Worm (Caenorhabditis elegans) whole organism, L3 larva: ENCODE data around the gene ugt-45.
A peak's percentile ranks its signal among the peaks of the same experiment; 100 is the strongest.

Experiments
- aly-2 ChIP-seq: fragments of 150-350 bp; optimal IDR thresholded peaks from 2 replicates; lab custom pipeline; 2014; ENCODE audit warnings: missing biosample characterization, missing genetic modification characterization
- ceh-28 ChIP-seq: fragments of 150-350 bp; optimal IDR thresholded peaks from 2 replicates; lab custom pipeline; 2014; ENCODE audit warnings: missing biosample characterization, missing genetic modification reagents, missing genetic modification characterization
- elt-1 ChIP-seq: fragments of 150-350 bp; optimal IDR thresholded peaks from 2 replicates; lab custom pipeline; 2014; ENCODE audit warnings: missing biosample characterization, missing genetic modification characterization
- nhr-11 ChIP-seq: fragments of 150-350 bp; optimal IDR thresholded peaks from 2 replicates; lab custom pipeline; 2014; ENCODE audit warnings: missing biosample characterization, missing genetic modification characterization
- pha-4 ChIP-seq: fragments of 150-350 bp; optimal IDR thresholded peaks from 2 replicates; lab custom pipeline; 2014; ENCODE audit warnings: missing biosample characterization, missing genetic modification reagents, missing genetic modification characterization
- ztf-11 ChIP-seq: fragments of 150-350 bp; optimal IDR thresholded peaks from 2 replicates; lab custom pipeline; 2014; ENCODE audit warnings: missing biosample characterization, missing genetic modification characterization
- ztf-4 ChIP-seq: fragments of 150-350 bp; optimal IDR thresholded peaks from 2 replicates; lab custom pipeline; 2014; ENCODE audit warnings: missing biosample characterization, missing genetic modification characterization

DNA sequence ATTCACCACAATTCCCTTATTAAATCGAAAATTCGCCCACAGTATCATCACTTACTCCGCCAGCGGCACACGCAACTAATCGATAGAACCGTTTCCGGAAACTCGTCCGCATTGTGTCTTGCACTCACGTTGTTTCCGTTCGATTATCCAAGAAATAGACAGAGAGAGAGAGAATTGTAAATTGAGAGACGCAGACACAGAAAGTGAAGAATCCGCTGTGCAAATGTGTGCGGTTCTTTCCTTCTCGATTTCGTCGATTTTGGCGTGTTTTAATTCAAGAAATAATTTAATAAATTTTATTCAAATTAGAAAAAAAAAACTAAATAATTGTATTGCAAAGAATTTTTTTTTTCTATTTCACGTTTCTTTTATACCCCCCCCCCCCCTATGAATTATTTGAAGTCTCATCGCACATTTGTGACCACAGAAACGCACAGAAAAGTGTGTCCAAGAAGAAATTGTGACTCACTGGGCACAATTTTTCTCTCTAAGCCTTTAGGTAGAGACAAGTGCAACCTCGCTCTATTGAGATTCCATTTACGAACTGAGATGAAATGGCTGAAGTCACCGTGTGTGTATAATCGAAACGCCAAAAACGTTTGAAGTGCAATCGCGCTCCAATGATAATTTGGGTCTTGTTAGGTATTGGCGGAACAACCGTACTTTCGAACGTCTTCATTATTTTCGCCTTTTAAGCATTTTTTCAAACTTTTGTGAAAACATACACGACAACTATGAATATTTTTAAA is 12.1 kb downstream of the ugt-45 start, which contains the start of gene nape-2:
- TF ChIP-seq elt-1, result no peak
- TF ChIP-seq ztf-4 (tag; lab: Kevin White, UChicago), result no peak
- TF ChIP-seq ceh-28 (tag; lab: Kevin White, UChicago), result no peak
- TF ChIP-seq ztf-11 (tag; lab: Kevin White, UChicago), result no peak
- TF ChIP-seq pha-4 (tag; lab: Kevin White, UChicago), result peak; percentile 31
- TF ChIP-seq aly-2 (tag; lab: Kevin White, UChicago), result no peak
- TF ChIP-seq nhr-11, result no peak
